Fruit fly (Drosophila melanogaster): ENCODE measurements around the gene slp1.
A peak's percentile ranks its signal among the peaks of the same experiment; 100 is the strongest.

dm6 chr2L:3776614-3777196, 48.8 kb upstream of the slp1 start:
- TF ChIP-seq br (GFP tag; optimal IDR thresholded peaks at IDR 0.05) (peak; percentile 35), sv (GFP tag; optimal IDR thresholded peaks at IDR 0.05) (peak; percentile 63), CrebA (GFP tag; optimal IDR thresholded peaks at IDR 0.05; ENCODE audit: borderline replicate concordance) (no peak), jim (GFP tag; optimal IDR thresholded peaks at IDR 0.05) (no peak), lola (GFP tag; optimal IDR thresholded peaks at IDR 0.05) (no peak), CG32264 (GFP tag; optimal IDR thresholded peaks at IDR 0.05) (no peak), usp (GFP tag; optimal IDR thresholded peaks at IDR 0.05) (no peak), dmrt93B (GFP tag; optimal IDR thresholded peaks at IDR 0.05) (peak; percentile 64)

Measured in whole organism, wandering third instar larva.